Worm (Caenorhabditis elegans): Measurements from ENCODE around the gene pud-1.2.
A peak's percentile ranks its signal among the peaks of the same experiment; 100 is the strongest.
"Not testable (repeated sequence)": the region's sequence is repeated elsewhere in the genome, so short reads cannot be mapped to it uniquely, and the experiment has no call there.

pud-1.2 gene

DNA sequence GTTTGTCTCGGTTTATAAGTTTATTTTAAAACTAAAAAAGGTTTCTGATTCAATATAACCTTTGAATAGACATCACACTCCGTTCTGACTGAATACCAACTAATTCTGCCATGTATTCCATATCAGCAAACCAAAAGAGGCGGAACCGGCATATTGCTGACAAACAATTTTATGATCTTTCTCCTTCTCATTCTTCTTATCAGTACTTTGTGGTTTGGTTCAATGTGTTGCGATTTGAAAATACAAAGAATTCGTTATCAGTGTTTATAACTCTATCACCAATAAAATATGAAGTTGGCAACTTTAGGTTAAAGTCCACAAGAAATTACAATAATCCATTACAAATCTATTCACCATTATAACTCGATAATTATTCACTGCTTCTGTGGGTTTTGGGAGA, 1.9 kb upstream of the pud-1.2 start:
- TF ChIP-seq dve-1 (tag; optimal IDR thresholded peaks at IDR 0.05): no peak
- TF ChIP-seq gmeb-2 (tag; optimal IDR thresholded peaks at IDR 0.05): no peak
- TF ChIP-seq elt-2 (tag; optimal IDR thresholded peaks at IDR 0.05): peak; percentile 93
- TF ChIP-seq hlh-13 (GFP tag; optimal IDR thresholded peaks at IDR 0.05): no peak
- TF ChIP-seq tbx-2 (tag; optimal IDR thresholded peaks at IDR 0.05): no peak

DNA sequence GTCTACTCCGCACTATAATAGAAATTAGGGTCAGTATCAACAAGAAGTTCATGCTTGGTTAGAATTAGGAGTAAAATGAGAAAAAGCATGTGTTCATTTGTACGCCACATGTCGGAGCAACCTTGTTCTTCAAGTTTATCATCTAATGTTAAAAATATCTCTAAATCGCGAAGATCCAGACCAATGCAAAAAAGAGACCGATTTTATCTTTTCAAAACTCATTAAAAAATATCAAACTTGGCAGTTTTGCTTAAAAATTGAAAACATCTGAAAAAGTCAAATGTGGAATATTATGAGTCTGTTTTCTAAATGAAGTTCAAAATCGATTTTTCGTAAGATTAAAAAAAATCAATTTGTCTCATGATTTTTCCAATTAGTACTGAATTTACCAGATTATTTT, 1.4 kb downstream of the pud-1.2 start, which contains the start of gene Y19D10B.6:
TSS of gene Y19D10B.6 (minus strand) at position 101 of the 400 bp plus-strand sequence.
- not testable (repeated sequence) for TF ChIP-seq ama-1 (optimal IDR thresholded peaks at IDR 0.05); gmeb-2 (tag; optimal IDR thresholded peaks at IDR 0.05); nfya-1 (tag; optimal IDR thresholded peaks at IDR 0.05)

DNA sequence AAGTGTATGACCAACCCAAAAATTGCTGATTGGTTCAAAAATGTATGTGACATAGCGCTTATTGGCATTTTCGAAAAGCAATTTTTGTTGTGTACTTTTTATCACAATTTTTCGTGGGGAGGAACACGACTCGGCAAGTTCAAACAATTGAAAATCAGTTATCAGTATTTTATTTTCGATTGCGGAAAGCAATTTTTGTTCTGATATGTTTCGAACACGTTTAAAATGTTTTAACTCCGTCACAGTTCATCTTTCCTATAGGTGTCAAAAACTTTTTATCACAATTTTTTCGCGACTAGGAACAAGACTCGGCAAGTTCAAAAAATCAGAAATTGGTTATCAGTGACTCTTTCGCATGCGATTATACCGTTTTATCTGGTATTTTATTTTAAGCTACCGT, 14.1 kb downstream of the pud-1.2 start:
- TF ChIP-seq npax-4 (tag; optimal IDR thresholded peaks at IDR 0.05) (no peak), eyg-1 (tag; optimal IDR thresholded peaks at IDR 0.05) (no peak), odd-2 (tag; optimal IDR thresholded peaks at IDR 0.05) (no peak), sdc-2 (tag; optimal IDR thresholded peaks at IDR 0.05) (no peak), dve-1 (tag; optimal IDR thresholded peaks at IDR 0.05) (no peak), Y22D7AL.16 (tag; optimal IDR thresholded peaks at IDR 0.05) (no peak), dmd-4 (tag; optimal IDR thresholded peaks at IDR 0.05; ENCODE audit: borderline replicate concordance) (no peak), gmeb-2 (tag; optimal IDR thresholded peaks at IDR 0.05) (no peak), ceh-31 (tag; optimal IDR thresholded peaks at IDR 0.05) (no peak), hlh-6 (tag; optimal IDR thresholded peaks at IDR 0.05) (no peak), ahr-1 (tag; optimal IDR thresholded peaks at IDR 0.05) (no peak), tbx-7 (tag; optimal IDR thresholded peaks at IDR 0.05) (no peak), pag-3 (tag; optimal IDR thresholded peaks at IDR 0.05; ENCODE audit: borderline replicate concordance) (no peak), unc-86 (tag; optimal IDR thresholded peaks at IDR 0.05) (no peak), ceh-9 (tag; optimal IDR thresholded peaks at IDR 0.05) (no peak), ref-2 (tag; optimal IDR thresholded peaks at IDR 0.05) (no peak), rnt-1 (tag; optimal IDR thresholded peaks at IDR 0.05) (no peak), ttx-3 (tag; optimal IDR thresholded peaks at IDR 0.05) (no peak), K02D7.2 (tag; optimal IDR thresholded peaks at IDR 0.05) (no peak)

DNA sequence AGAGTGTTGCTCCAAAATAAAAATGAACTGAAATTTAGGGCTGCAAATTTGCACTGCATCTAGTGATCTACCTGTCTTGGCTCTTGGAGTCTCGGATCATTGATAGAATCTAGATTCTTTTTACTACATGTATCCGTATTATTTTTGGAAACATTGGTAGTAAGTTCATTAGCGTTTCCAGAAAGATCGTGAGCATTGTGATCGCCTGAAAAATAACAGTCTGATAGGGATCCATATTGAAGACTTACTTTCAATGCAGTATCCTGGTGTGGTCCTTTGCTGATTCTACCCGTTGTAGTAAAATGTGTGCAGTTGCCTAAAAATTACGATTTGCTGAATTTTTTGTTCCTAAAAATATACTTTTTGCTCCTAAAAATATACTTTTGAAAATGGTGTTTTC, 16.0 kb downstream of the pud-1.2 start:
- TF ChIP-seq ceh-22 (tag; optimal IDR thresholded peaks at IDR 0.05) (no peak), hlh-13 (GFP tag; optimal IDR thresholded peaks at IDR 0.05) (no peak), ceh-14 (tag; optimal IDR thresholded peaks at IDR 0.05) (no peak)

DNA sequence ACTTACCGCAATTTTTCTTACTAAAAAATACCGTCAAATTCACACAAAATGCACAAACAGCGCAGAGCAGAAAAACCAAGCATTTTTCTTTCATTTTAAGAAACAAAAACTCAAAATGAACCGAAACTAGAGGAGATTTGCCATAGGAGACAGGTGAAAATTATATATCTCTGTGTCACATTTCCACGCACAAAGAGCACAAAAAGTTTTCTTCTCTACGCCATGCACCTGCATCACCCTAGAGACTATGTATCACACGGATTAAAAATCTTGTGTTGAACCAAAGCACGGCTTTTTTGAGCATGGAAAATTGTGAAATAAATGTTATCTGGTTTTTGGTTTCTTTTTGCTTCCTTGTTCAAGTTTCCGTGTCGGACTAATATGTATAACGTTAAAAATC, 18.6 kb downstream of the pud-1.2 start, which contains the start of gene irld-15:
TSS of gene irld-15 (minus strand) at position 101 of the 400 bp plus-strand sequence.
- TF ChIP-seq fax-1 (tag; optimal IDR thresholded peaks at IDR 0.05) (no peak), lim-6 (tag; optimal IDR thresholded peaks at IDR 0.05) (no peak), eyg-1 (tag; optimal IDR thresholded peaks at IDR 0.05) (no peak), ref-2 (tag; optimal IDR thresholded peaks at IDR 0.05) (no peak), nhr-11 (tag; optimal IDR thresholded peaks at IDR 0.05) (no peak), nhr-232 (tag; optimal IDR thresholded peaks at IDR 0.05) (no peak), ztf-16 (tag; optimal IDR thresholded peaks at IDR 0.05) (no peak), ceh-24 (tag; optimal IDR thresholded peaks at IDR 0.05) (no peak), elt-4 (tag; optimal IDR thresholded peaks at IDR 0.05) (no peak), fkh-10 (GFP tag; optimal IDR thresholded peaks at IDR 0.05) (no peak), C08G9.2 (tag; optimal IDR thresholded peaks at IDR 0.05) (no peak), gmeb-2 (tag; optimal IDR thresholded peaks at IDR 0.05) (no peak), hlh-8 (tag; optimal IDR thresholded peaks at IDR 0.05) (no peak), ceh-9 (tag; optimal IDR thresholded peaks at IDR 0.05) (no peak), ceh-31 (tag; optimal IDR thresholded peaks at IDR 0.05) (no peak), ama-1 (optimal IDR thresholded peaks at IDR 0.05) (no peak), sox-2 (GFP tag; IDR thresholded peaks at IDR 0.05) (no peak), npax-4 (tag; optimal IDR thresholded peaks at IDR 0.05) (no peak)

All from whole organism, late embryonic.